Worm (Caenorhabditis elegans) whole organism, early embryonic: Measurements from ENCODE around the gene srab-21.
"Not testable (repeated sequence)": the region's sequence is repeated elsewhere in the genome, so short reads cannot be mapped to it uniquely, and the experiment has no call there.

ENCODE experiments used
- B0310.2 ChIP-seq: sonication (generic microtip); optimal IDR thresholded peaks from 2 replicates; lab custom pipeline; 2016; ENCODE audit warnings: mild to moderate bottlenecking, missing genetic modification characterization, missing compliant biosample characterization
- F13C5.2 ChIP-seq: sonication (generic microtip); optimal IDR thresholded peaks from 2 replicates; lab custom pipeline; 2017; ENCODE audit warnings: mild to moderate bottlenecking, missing genetic modification characterization, inconsistent platforms, missing compliant biosample characterization
- aly-1 ChIP-seq: sonication (generic microtip); optimal IDR thresholded peaks from 2 replicates; lab custom pipeline; 2016; ENCODE audit warnings: missing genetic modification characterization, missing compliant biosample characterization
- ama-1 ChIP-seq: fragments of 150-350 bp; optimal IDR thresholded peaks from 2 replicates; lab custom pipeline; 2014
- ceh-13 ChIP-seq: fragments of 200-800 bp; sonication (Bioruptor generic); optimal IDR thresholded peaks from 2 replicates; lab custom pipeline; 2018; ENCODE audit warnings: mild to moderate bottlenecking, missing genetic modification characterization, missing compliant biosample characterization
- ceh-36 ChIP-seq: sonication (generic microtip); optimal IDR thresholded peaks from 2 replicates; lab custom pipeline; 2016; ENCODE audit warnings: missing genetic modification characterization, inconsistent platforms, missing compliant biosample characterization
- ets-7 ChIP-seq: sonication (generic microtip); optimal IDR thresholded peaks from 2 replicates; lab custom pipeline; 2016; ENCODE audit warnings: missing genotype, missing genetic modification characterization, missing compliant biosample characterization
- flt-1 ChIP-seq: fragments of 200-800 bp; sonication (Bioruptor generic); IDR thresholded peaks from 2 replicates; pipeline ENCODE4 v1.3.6; 2022; ENCODE audit warnings: missing genetic modification characterization, missing compliant biosample characterization
- hmbx-1 ChIP-seq: sonication (generic microtip); optimal IDR thresholded peaks from 2 replicates; lab custom pipeline; 2016; ENCODE audit warnings: mild to moderate bottlenecking, missing genetic modification characterization, missing compliant biosample characterization
- hmg-4 ChIP-seq: fragments of 200-800 bp; sonication (Bioruptor generic); optimal IDR thresholded peaks from 2 replicates; lab custom pipeline; 2018; ENCODE audit warnings: mild to moderate bottlenecking, missing genetic modification characterization, missing compliant biosample characterization
- hnd-1 ChIP-seq: sonication (generic microtip); optimal IDR thresholded peaks from 2 replicates; lab custom pipeline; 2016; ENCODE audit warnings: missing genetic modification characterization, missing compliant biosample characterization
- pes-1 ChIP-seq: fragments of 200-800 bp; sonication (Bioruptor generic); IDR thresholded peaks from 2 replicates; pipeline ENCODE4 v1.3.6; 2022; ENCODE audit warnings: missing genetic modification reagents, missing genetic modification characterization, missing compliant biosample characterization
- scrt-1 ChIP-seq: fragments of 200-800 bp; sonication (Bioruptor generic); IDR thresholded peaks from 2 replicates; pipeline ENCODE4 v1.3.6; 2022; ENCODE audit warnings: missing genetic modification characterization, missing compliant biosample characterization
- sea-1 ChIP-seq: fragments of 200-800 bp; sonication (Bioruptor generic); conservative IDR thresholded peaks from 2 replicates; pipeline ENCODE4 v1.3.6; 2022; ENCODE audit warnings: missing genetic modification characterization, missing compliant biosample characterization
- tbx-11 ChIP-seq: fragments of 200-800 bp; sonication (Bioruptor generic); IDR thresholded peaks from 2 replicates; pipeline ENCODE4 v1.3.6; 2022; ENCODE audit warnings: missing genetic modification characterization, missing compliant biosample characterization
- tbx-37 ChIP-seq: fragments of 200-800 bp; sonication (Bioruptor generic); conservative IDR thresholded peaks from 2 replicates; pipeline ENCODE4 v1.3.6; 2022; ENCODE audit warnings: missing genetic modification reagents, missing genetic modification characterization, missing compliant biosample characterization
- tra-4 ChIP-seq: sonication (generic microtip); optimal IDR thresholded peaks from 2 replicates; lab custom pipeline; 2017; ENCODE audit warnings: missing genetic modification characterization, missing compliant biosample characterization

Gene srab-21

ce11 chrV:3408602-3409001 is 15.6 kb downstream of the srab-21 start, which contains the start of gene T20D4.7:
T20D4.7 (plus strand) TSS chrV:3408902.
- TF ChIP-seq flt-1 (GFP tag; lab: Robert Waterston, UW) (no peak), ceh-36 (tag; lab: Kevin White, UChicago) (no peak), hmbx-1 (tag; lab: Kevin White, UChicago) (no peak), hmg-4 (GFP tag; lab: Kevin White, UChicago) (no peak), tbx-11 (no peak), pes-1 (GFP tag; lab: Robert Waterston, UW) (no peak), ama-1 (lab: Kevin White, UChicago) (no peak), ceh-13 (no peak), hnd-1 (tag; lab: Kevin White, UChicago) (no peak), sea-1 (GFP tag; lab: Robert Waterston, UW) (no peak), tbx-37 (GFP tag; lab: Robert Waterston, UW) (no peak), ets-7 (tag; lab: Kevin White, UChicago) (no peak), aly-1 (tag; lab: Kevin White, UChicago) (no peak), tra-4 (no peak), B0310.2 (tag; lab: Kevin White, UChicago) (no peak), scrt-1 (GFP tag; lab: Robert Waterston, UW) (no peak), F13C5.2 (tag; lab: Kevin White, UChicago) (no peak)

DNA sequence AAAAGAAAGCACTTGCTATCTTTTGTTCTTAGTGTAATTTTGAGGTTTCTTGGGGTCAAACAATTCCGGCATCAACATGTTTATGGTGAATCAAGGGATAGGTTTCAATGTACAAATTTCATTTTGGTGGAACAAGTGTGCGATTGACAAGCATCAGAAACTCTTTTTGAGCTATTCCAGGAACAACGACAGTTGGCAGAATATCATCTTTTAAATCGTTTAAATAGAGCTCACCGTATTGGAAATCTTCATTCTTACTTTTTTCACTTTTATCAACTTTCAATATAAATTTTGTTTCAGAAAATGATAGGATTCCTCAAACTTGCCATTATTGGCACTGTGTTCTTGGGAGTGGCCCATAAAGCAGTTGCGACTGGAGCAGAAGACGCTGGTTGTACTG is 24.3 kb downstream of the srab-21 start, which contains the start of gene T20D4.10:
Gene T20D4.10, plus strand, starts transcription at position 301 of the 400 bp plus-strand sequence.
- TF ChIP-seq hnd-1 (tag; lab: Kevin White, UChicago); ama-1 (lab: Kevin White, UChicago); tbx-11: not testable (repeated sequence)

DNA sequence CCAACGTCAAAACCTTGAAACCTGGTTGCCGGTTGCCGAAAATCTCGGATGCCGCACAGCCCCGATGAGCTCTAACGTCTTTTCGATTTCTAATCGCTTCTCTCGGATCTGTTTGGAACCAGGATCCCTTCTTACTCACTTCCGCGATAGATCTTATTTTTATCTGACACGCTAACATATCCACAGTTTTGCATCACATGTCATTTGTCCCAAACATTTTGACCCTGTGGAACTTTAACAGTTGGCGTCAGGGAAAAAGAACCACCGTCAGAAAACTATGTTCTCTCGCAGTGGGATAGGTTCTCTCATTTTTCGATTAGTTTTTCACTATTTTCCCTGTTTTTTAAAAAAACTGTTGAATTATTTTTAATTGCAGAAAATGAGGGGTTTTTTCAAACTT is 25.9 kb downstream of the srab-21 start, which contains the start of gene T20D4.11:
Gene T20D4.11, plus strand, starts transcription at position 377 of the 400 bp plus-strand sequence.
- TF ChIP-seq B0310.2 (tag; lab: Kevin White, UChicago) (no peak), hmbx-1 (tag; lab: Kevin White, UChicago) (no peak), tbx-11 (no peak), ama-1 (lab: Kevin White, UChicago) (no peak), pes-1 (GFP tag; lab: Robert Waterston, UW) (no peak), tbx-37 (GFP tag; lab: Robert Waterston, UW) (no peak), flt-1 (GFP tag; lab: Robert Waterston, UW) (no peak), ets-7 (tag; lab: Kevin White, UChicago) (no peak), hnd-1 (tag; lab: Kevin White, UChicago) (no peak), hmg-4 (GFP tag; lab: Kevin White, UChicago) (no peak), tra-4 (no peak), sea-1 (GFP tag; lab: Robert Waterston, UW) (no peak), ceh-36 (tag; lab: Kevin White, UChicago) (no peak), ceh-13 (no peak)

ce11 chrV:3396765-3397164 is 27.5 kb downstream of the srab-21 start, which contains the start of gene T20D4.12:
T20D4.12 (plus strand) TSS chrV:3397065.
- not testable (repeated sequence) for TF ChIP-seq B0310.2 (tag; lab: Kevin White, UChicago); sea-1 (GFP tag; lab: Robert Waterston, UW); ceh-13

- no peak for TF ChIP-seq F13C5.2 (tag; lab: Kevin White, UChicago)
- TF ChIP-seq hnd-1 (tag; lab: Kevin White, UChicago) = no peak
- no peak for TF ChIP-seq ceh-13
- TF ChIP-seq ets-7 (tag; lab: Kevin White, UChicago) = no peak
- no peak for TF ChIP-seq tra-4
- no peak for TF ChIP-seq aly-1 (tag; lab: Kevin White, UChicago)
- no peak for TF ChIP-seq ama-1 (lab: Kevin White, UChicago)
- no peak for TF ChIP-seq flt-1 (GFP tag; lab: Robert Waterston, UW)
- TF ChIP-seq hmbx-1 (tag; lab: Kevin White, UChicago) = no peak
- no peak for TF ChIP-seq scrt-1 (GFP tag; lab: Robert Waterston, UW)
- no peak for TF ChIP-seq hmg-4 (GFP tag; lab: Kevin White, UChicago)
Measured at ce11 chrV:3394694-3395240, 29.5 kb downstream of the srab-21 start, which contains the start of gene T20D4.15. T20D4.15 (minus strand) TSS chrV:3394744.

- TF ChIP-seq ama-1 (lab: Kevin White, UChicago) (no peak), pes-1 (GFP tag; lab: Robert Waterston, UW) (no peak), hnd-1 (tag; lab: Kevin White, UChicago) (no peak)
Measured at ce11 chrV:3394065-3394464, 30.2 kb downstream of the srab-21 start.

DNA sequence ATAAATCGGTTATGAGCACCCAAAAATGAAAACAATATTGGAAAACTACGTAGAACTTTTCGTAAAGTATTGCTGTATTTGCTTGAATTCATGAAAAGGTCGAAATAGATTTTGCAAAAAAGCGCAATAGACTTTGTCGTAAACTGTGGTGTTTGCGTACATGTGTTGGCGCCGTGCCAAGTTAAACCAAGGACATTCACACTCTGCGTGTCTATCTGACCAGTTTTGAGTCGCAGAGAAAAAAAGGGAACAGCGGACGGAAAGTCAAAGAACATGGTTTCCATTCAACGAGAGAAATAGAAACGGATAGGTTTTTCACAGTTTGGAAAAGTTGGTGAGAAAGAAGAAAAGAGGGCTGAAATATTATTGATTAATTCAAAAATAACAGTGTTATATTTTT is 33.2 kb downstream of the srab-21 start:
- TF ChIP-seq flt-1 (GFP tag; lab: Robert Waterston, UW) = no peak
- TF ChIP-seq ets-7 (tag; lab: Kevin White, UChicago) = no peak
- TF ChIP-seq tbx-37 (GFP tag; lab: Robert Waterston, UW) = no peak
- TF ChIP-seq hnd-1 (tag; lab: Kevin White, UChicago) = no peak
- no peak for TF ChIP-seq tbx-11
- no peak for TF ChIP-seq ceh-36 (tag; lab: Kevin White, UChicago)
- TF ChIP-seq F13C5.2 (tag; lab: Kevin White, UChicago) = no peak
- TF ChIP-seq B0310.2 (tag; lab: Kevin White, UChicago) = no peak

DNA sequence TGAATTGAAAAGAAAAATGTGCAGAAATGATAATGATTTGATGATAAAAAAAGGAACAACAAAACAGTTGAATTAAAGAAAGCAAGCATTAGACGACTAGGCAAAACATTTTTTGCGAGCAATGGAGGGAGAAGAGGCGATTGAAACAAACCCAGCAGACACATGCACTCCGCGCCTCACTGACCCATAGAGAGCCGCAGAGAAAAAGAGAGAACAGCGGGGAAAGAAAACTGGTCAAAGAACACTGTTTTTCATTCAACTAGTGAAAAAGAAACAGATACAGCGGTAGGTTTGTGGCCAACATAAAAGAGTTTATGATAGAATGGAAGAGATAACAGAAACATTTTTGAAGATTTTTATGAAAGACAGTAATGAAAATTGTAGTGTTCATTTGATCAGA is 35.9 kb downstream of the srab-21 start:
- TF ChIP-seq hmbx-1 (tag; lab: Kevin White, UChicago) (no peak), hnd-1 (tag; lab: Kevin White, UChicago) (no peak), flt-1 (GFP tag; lab: Robert Waterston, UW) (no peak), hmg-4 (GFP tag; lab: Kevin White, UChicago) (no peak), aly-1 (tag; lab: Kevin White, UChicago) (no peak), ceh-13 (no peak), ceh-36 (tag; lab: Kevin White, UChicago) (no peak), ama-1 (lab: Kevin White, UChicago) (no peak), sea-1 (GFP tag; lab: Robert Waterston, UW) (no peak), tbx-11 (no peak), tbx-37 (GFP tag; lab: Robert Waterston, UW) (no peak), tra-4 (no peak), ets-7 (tag; lab: Kevin White, UChicago) (no peak), B0310.2 (tag; lab: Kevin White, UChicago) (no peak), F13C5.2 (tag; lab: Kevin White, UChicago) (no peak), scrt-1 (GFP tag; lab: Robert Waterston, UW) (no peak), pes-1 (GFP tag; lab: Robert Waterston, UW) (no peak)
